Worm (Caenorhabditis elegans): Measurements from ENCODE around the gene fat-5.

fat-5 gene

DNA sequence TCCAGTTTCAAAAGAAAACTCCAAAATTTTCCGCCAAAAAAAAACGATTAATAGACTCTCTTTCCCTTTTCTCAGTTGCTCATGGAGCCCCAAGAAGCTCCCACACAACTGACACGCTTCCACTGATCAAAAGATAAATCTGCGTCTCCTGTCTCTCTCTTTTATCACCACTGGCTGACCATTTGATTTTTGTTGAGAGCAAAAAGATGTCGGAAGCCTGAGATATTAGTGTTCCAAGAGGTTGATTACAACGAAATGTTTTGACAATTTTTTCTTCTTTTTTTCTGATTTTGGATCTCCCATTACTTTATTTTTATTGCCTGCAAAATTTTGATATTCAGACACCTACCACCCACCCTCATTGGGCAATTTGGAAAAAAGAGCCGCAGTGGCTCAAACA, 7.7 kb downstream of the fat-5 start, which contains the start of gene twk-42:
Gene twk-42 (minus strand): TSS at position 101 of the 400 bp plus-strand sequence.
- TF ChIP-seq ztf-11 (tag; optimal IDR thresholded peaks at IDR 0.05): no peak
- no peak for TF ChIP-seq F44E2.7 (GFP tag; IDR thresholded peaks at IDR 0.05)
- no peak for TF ChIP-seq ceh-44 (GFP tag; IDR thresholded peaks at IDR 0.05)
- no peak for TF ChIP-seq php-3 (GFP tag; IDR thresholded peaks at IDR 0.05)
- TF ChIP-seq nhr-48 (tag; optimal IDR thresholded peaks at IDR 0.05): no peak
- TF ChIP-seq Y75B8A.6 (GFP tag; IDR thresholded peaks at IDR 0.05): no peak

DNA sequence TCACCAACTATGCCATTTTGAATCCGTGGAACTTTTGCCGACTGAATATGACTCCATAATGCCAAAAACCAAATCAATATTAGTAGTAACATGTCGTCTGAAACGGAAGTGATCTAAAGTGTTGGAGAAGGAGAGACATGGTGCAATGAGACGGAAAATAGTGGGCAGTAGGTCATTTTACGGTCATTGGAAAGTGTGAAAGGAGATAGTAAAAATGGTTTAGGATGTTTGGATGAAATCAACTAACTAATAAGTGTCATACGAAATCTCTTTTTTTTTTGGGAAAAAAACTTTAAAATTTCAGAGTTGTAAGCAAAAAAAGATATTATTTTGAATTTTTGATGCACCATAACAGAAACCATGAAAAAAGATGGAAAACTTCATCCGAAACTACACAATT, 15.0 kb downstream of the fat-5 start, which contains the start of gene cutl-4:
Gene cutl-4 (minus strand): TSS at position 101 of the 400 bp plus-strand sequence.
- no peak for TF ChIP-seq zip-11 (GFP tag; IDR thresholded peaks at IDR 0.05)
- TF ChIP-seq mxl-3 (GFP tag; optimal IDR thresholded peaks at IDR 0.05): no peak
- no peak for TF ChIP-seq T20F7.1 (GFP tag; optimal IDR thresholded peaks at IDR 0.05)
- no peak for TF ChIP-seq mxl-2 (GFP tag; conservative IDR thresholded peaks at IDR 0.05)
- TF ChIP-seq zag-1 (tag; optimal IDR thresholded peaks at IDR 0.05): no peak
- TF ChIP-seq fkh-10 (GFP tag; optimal IDR thresholded peaks at IDR 0.05): no peak
- TF ChIP-seq tra-1 (GFP tag; IDR thresholded peaks at IDR 0.05): no peak
- no peak for TF ChIP-seq arid-1 (GFP tag; conservative IDR thresholded peaks at IDR 0.05)
- no peak for TF ChIP-seq Y5F2A.4 (GFP tag; optimal IDR thresholded peaks at IDR 0.05)
- TF ChIP-seq unc-130 (GFP tag; optimal IDR thresholded peaks at IDR 0.05): no peak
- no peak for TF ChIP-seq lin-29 (GFP tag; IDR thresholded peaks at IDR 0.05)
- no peak for TF ChIP-seq hlh-30 (tag; optimal IDR thresholded peaks at IDR 0.05; ENCODE audit: insufficient read depth)
- no peak for TF ChIP-seq ztf-11 (tag; optimal IDR thresholded peaks at IDR 0.05)
- TF ChIP-seq hmg-1.1 (GFP tag; IDR thresholded peaks at IDR 0.05): no peak

DNA sequence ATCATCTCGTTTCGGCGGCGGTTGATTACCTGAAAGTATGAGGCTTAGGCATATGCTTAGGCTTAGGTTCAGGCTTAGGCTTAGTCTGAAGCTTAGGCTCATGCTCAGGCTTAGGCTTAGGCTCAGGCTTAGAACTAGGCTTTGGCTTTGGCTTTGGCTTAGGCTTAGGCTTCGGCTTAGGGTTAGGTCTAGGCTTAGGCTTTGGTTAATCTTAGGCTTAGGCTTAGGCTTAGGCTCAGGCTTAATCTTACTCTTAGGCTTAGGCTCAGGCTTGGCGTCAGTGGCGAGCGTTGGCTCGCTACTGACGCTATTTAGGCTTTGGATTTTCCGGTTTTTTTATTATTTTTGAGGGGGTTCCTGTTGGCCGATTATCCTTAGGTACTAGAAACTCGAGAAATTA, 19.0 kb downstream of the fat-5 start:
- no peak for TF ChIP-seq mdt-29 (GFP tag; IDR thresholded peaks at IDR 0.05)
- TF ChIP-seq saeg-2 (GFP tag; IDR thresholded peaks at IDR 0.05): no peak
- no peak for TF ChIP-seq ceh-32 (tag; optimal IDR thresholded peaks at IDR 0.05; ENCODE audit: poor library complexity)
- no peak for TF ChIP-seq hlh-11 (tag; optimal IDR thresholded peaks at IDR 0.05)
- TF ChIP-seq ceh-82 (tag; optimal IDR thresholded peaks at IDR 0.05): no peak
- TF ChIP-seq ceh-28 (tag; optimal IDR thresholded peaks at IDR 0.05): no peak
- no peak for TF ChIP-seq fkh-10 (GFP tag; optimal IDR thresholded peaks at IDR 0.05)
- no peak for TF ChIP-seq daf-19 (GFP tag; conservative IDR thresholded peaks at IDR 0.05)
- TF ChIP-seq ceh-20 (GFP tag; IDR thresholded peaks at IDR 0.05): no peak
- no peak for TF ChIP-seq nhr-76 (tag; optimal IDR thresholded peaks at IDR 0.05)
- TF ChIP-seq ceh-62 (tag; optimal IDR thresholded peaks at IDR 0.05): no peak

DNA sequence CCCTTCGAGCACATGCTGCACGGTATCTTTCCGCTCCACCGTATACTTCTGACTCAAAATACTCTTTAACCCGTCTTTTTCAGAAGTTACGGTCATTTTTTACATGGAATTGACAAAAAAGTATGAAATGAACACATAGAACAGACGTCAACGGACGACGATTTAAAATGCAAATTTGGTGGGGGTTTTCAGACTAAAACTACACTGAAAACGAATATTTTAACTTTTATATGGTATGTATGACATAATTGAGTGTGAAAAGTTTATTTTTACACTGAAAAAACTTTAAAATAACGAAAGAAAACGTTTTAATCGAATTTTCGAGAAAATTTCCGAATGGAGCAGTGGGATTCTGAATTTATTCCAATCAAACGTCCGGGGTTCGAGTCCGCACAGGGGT, 22.2 kb downstream of the fat-5 start, which contains the start of gene twk-36:
Gene twk-36 (minus strand): TSS at position 101 of the 400 bp plus-strand sequence.
- TF ChIP-seq nhr-237 (tag; optimal IDR thresholded peaks at IDR 0.05) (no peak), daf-19 (GFP tag; conservative IDR thresholded peaks at IDR 0.05) (no peak), rbr-2 (tag; optimal IDR thresholded peaks at IDR 0.05) (no peak), lir-3 (tag; optimal IDR thresholded peaks at IDR 0.05) (no peak), egl-27 (tag; optimal IDR thresholded peaks at IDR 0.05) (no peak), nhr-77 (tag; optimal IDR thresholded peaks at IDR 0.05) (no peak), T20F7.1 (GFP tag; optimal IDR thresholded peaks at IDR 0.05) (no peak), dpl-1 (GFP tag; optimal IDR thresholded peaks at IDR 0.05) (no peak), hlh-30 (tag; optimal IDR thresholded peaks at IDR 0.05; ENCODE audit: insufficient read depth) (no peak), lin-29 (GFP tag; IDR thresholded peaks at IDR 0.05) (no peak), set-16 (GFP tag; IDR thresholded peaks at IDR 0.05) (no peak)

Data from whole organism, L4 larva.